Worm (Caenorhabditis elegans) whole organism, L1 larva: ENCODE data around the gene rbm-26.

ENCODE experiments used
- C16A3.4 ChIP-seq: fragments of 150-350 bp; optimal IDR thresholded peaks from 2 replicates; lab custom pipeline; 2014; ENCODE audit warnings: missing biosample characterization, missing genetic modification characterization
- aly-2 ChIP-seq: fragments of 150-350 bp; optimal IDR thresholded peaks from 2 replicates; lab custom pipeline; 2014; ENCODE audit warnings: missing biosample characterization, missing genetic modification characterization
- blmp-1 ChIP-seq: fragments of 150-350 bp; optimal IDR thresholded peaks from 2 replicates; lab custom pipeline; 2014; ENCODE audit warnings: missing biosample characterization, missing genetic modification characterization
- ceh-63 ChIP-seq: fragments of 200-800 bp; sonication (Bioruptor generic); optimal IDR thresholded peaks from 2 replicates; lab custom pipeline; 2018; ENCODE audit warnings: mild to moderate bottlenecking, missing genetic modification characterization, missing compliant biosample characterization
- ceh-8 ChIP-seq: fragments of 200-800 bp; sonication (Bioruptor generic); optimal IDR thresholded peaks from 2 replicates; lab custom pipeline; 2018; ENCODE audit warnings: mild to moderate bottlenecking, missing genetic modification characterization, moderate library complexity, missing compliant biosample characterization
- ceh-82 ChIP-seq, 3 experiments: fragments of 150-350 bp in 1 of 3; sonication (generic microtip) in 2 of 3; optimal IDR thresholded peaks; 2 replicates each; lab custom pipeline; 2014 to 2017; ENCODE audit warnings: missing biosample characterization in 3 of 3, missing genetic modification characterization in 3 of 3
- ceh-88 ChIP-seq: fragments of 200-800 bp; sonication (Bioruptor generic); IDR thresholded peaks from 2 replicates; pipeline ENCODE4 v1.3.6; 2022; ENCODE audit warnings: missing genetic modification characterization, missing compliant biosample characterization
- ceh-90 ChIP-seq: sonication (generic microtip); optimal IDR thresholded peaks from 2 replicates; lab custom pipeline; 2016; ENCODE audit warnings: missing genetic modification characterization, missing compliant biosample characterization
- dpl-1 ChIP-seq, 3 experiments: fragments of 150-350 bp in 2 of 3; sonication (generic microtip) in 1 of 3; optimal IDR thresholded peaks; 2 replicates each; lab custom pipeline; 2014 to 2017; ENCODE audit warnings: missing biosample characterization in 3 of 3, missing genetic modification characterization in 3 of 3, missing genetic modification reagents in 3 of 3
- dsc-1 ChIP-seq: sonication (generic microtip); optimal IDR thresholded peaks from 2 replicates; lab custom pipeline; 2016; ENCODE audit warnings: mild to moderate bottlenecking, missing genetic modification characterization, missing compliant biosample characterization
- efl-1 ChIP-seq, 4 experiments: fragments of 150-350 bp; optimal IDR thresholded peaks in 3 of 4; peaks in 1 of 4; 1 replicate in 1 of 4; 2 replicates in 3 of 4; lab custom pipeline; 2014; ENCODE audit warnings: missing biosample characterization in 2 of 4, missing genetic modification characterization in 2 of 4, missing genetic modification reagents in 2 of 4
- egl-13 ChIP-seq: sonication (generic microtip); optimal IDR thresholded peaks from 2 replicates; lab custom pipeline; 2016; ENCODE audit warnings: missing genotype, missing genetic modification reagents, missing genetic modification characterization, missing compliant biosample characterization
- elt-3 ChIP-seq, 6 experiments: fragments of 150-350 bp in 1 of 6; sonication (generic microtip); optimal IDR thresholded peaks; 2 replicates each; lab custom pipeline; 2017 to 2018; ENCODE audit warnings: missing biosample characterization in 6 of 6, missing genetic modification characterization in 6 of 6, inconsistent platforms in 1 of 6
- fkh-10 ChIP-seq: sonication (generic microtip); optimal IDR thresholded peaks from 2 replicates; lab custom pipeline; 2017; ENCODE audit warnings: missing biosample characterization, missing genetic modification reagents, missing genetic modification characterization
- fkh-8 ChIP-seq: sonication (generic microtip); optimal IDR thresholded peaks from 2 replicates; lab custom pipeline; 2016; ENCODE audit warnings: mild to moderate bottlenecking, missing genetic modification characterization, missing compliant biosample characterization
- fos-1 ChIP-seq: fragments of 150-350 bp; optimal IDR thresholded peaks from 2 replicates; lab custom pipeline; 2014; ENCODE audit warnings: missing biosample characterization, missing genetic modification characterization
- grh-1 ChIP-seq: fragments of 200-800 bp; sonication (Bioruptor generic); IDR thresholded peaks from 2 replicates; pipeline ENCODE4 v1.3.6; 2022; ENCODE audit warnings: missing genetic modification reagents, missing genetic modification characterization, missing compliant biosample characterization
- hlh-17 ChIP-seq: fragments of 200-800 bp; sonication (Bioruptor generic); optimal IDR thresholded peaks from 2 replicates; lab custom pipeline; 2018; ENCODE audit warnings: missing genetic modification characterization, mild to moderate bottlenecking, missing compliant biosample characterization, moderate library complexity, borderline replicate concordance
- hpl-2 ChIP-seq: fragments of 150-350 bp; optimal IDR thresholded peaks from 2 replicates; lab custom pipeline; 2014; ENCODE audit warnings: missing biosample characterization, missing genetic modification reagents, missing genetic modification characterization
- isw-1 ChIP-seq: fragments of 200-800 bp; sonication (Bioruptor generic); IDR thresholded peaks from 2 replicates; pipeline ENCODE4 v1.3.6; 2022; ENCODE audit warnings: missing genetic modification characterization, missing compliant biosample characterization
- jun-1 ChIP-seq: fragments of 150-350 bp; optimal IDR thresholded peaks from 2 replicates; lab custom pipeline; 2014; ENCODE audit warnings: missing biosample characterization, missing genetic modification reagents, missing genetic modification characterization
- lin-14 ChIP-seq: fragments of 200-800 bp; sonication (Bioruptor generic); optimal IDR thresholded peaks from 2 replicates; lab custom pipeline; 2018; ENCODE audit warnings: mild to moderate bottlenecking, missing genetic modification characterization, moderate library complexity, missing compliant biosample characterization
- lin-15B ChIP-seq: fragments of 150-350 bp; sonication (generic microtip); optimal IDR thresholded peaks from 3 replicates; lab custom pipeline; 2014; ENCODE audit warnings: missing biosample characterization, missing genetic modification characterization
- lin-35 ChIP-seq, 2 experiments: fragments of 150-350 bp; optimal IDR thresholded peaks; 2 replicates each; lab custom pipeline; 2014; ENCODE audit warnings: missing biosample characterization in 2 of 2, missing genetic modification characterization in 2 of 2, missing genetic modification reagents in 2 of 2
- lin-39 ChIP-seq: fragments of 150-350 bp; optimal IDR thresholded peaks from 2 replicates; lab custom pipeline; 2014; ENCODE audit warnings: missing biosample characterization, missing genetic modification reagents, missing genetic modification characterization
- lir-3 ChIP-seq: sonication (generic microtip); optimal IDR thresholded peaks from 2 replicates; lab custom pipeline; 2016; ENCODE audit warnings: mild to moderate bottlenecking, missing genetic modification characterization, moderate library complexity, missing compliant biosample characterization; ENCODE audit not compliant: poor library complexity
- lsy-2 ChIP-seq, 2 experiments: fragments of 150-350 bp; optimal IDR thresholded peaks; 2 replicates each; lab custom pipeline; 2014; ENCODE audit warnings: missing biosample characterization in 2 of 2, missing genetic modification characterization in 2 of 2
- mab-9 ChIP-seq: fragments of 200-800 bp; sonication (Bioruptor generic); IDR thresholded peaks from 2 replicates; pipeline ENCODE4 v1.3.6; 2022; ENCODE audit warnings: missing genetic modification reagents, missing genetic modification characterization, missing compliant biosample characterization
- mdl-1 ChIP-seq, 2 experiments: fragments of 150-350 bp; optimal IDR thresholded peaks; 2 replicates each; lab custom pipeline; 2014 to 2017; ENCODE audit warnings: missing biosample characterization in 2 of 2, missing genetic modification characterization in 2 of 2, inconsistent platforms in 1 of 2
- mep-1 ChIP-seq: fragments of 150-350 bp; optimal IDR thresholded peaks from 2 replicates; lab custom pipeline; 2014; ENCODE audit warnings: missing biosample characterization, missing genetic modification characterization
- nhr-12 ChIP-seq: sonication (generic microtip); optimal IDR thresholded peaks from 2 replicates; lab custom pipeline; 2017; ENCODE audit warnings: missing biosample characterization, missing genetic modification characterization
- nhr-20 ChIP-seq: sonication (generic microtip); optimal IDR thresholded peaks from 2 replicates; lab custom pipeline; 2016; ENCODE audit warnings: mild to moderate bottlenecking, missing genetic modification characterization, missing compliant biosample characterization
- nhr-47 ChIP-seq: sonication (generic microtip); optimal IDR thresholded peaks from 2 replicates; lab custom pipeline; 2016; ENCODE audit warnings: mild to moderate bottlenecking, missing genetic modification characterization, moderate library complexity, missing compliant biosample characterization
- nhr-71 ChIP-seq: sonication (generic microtip); optimal IDR thresholded peaks from 2 replicates; lab custom pipeline; 2016; ENCODE audit warnings: mild to moderate bottlenecking, missing genetic modification characterization, moderate library complexity, missing compliant biosample characterization
- nhr-77 ChIP-seq: fragments of 150-350 bp; optimal IDR thresholded peaks from 2 replicates; lab custom pipeline; 2014; ENCODE audit warnings: missing biosample characterization, missing genetic modification characterization
- nhr-84 ChIP-seq: sonication (generic microtip); optimal IDR thresholded peaks from 2 replicates; lab custom pipeline; 2017; ENCODE audit warnings: missing biosample characterization, missing genetic modification characterization
- pqm-1 ChIP-seq: sonication (generic microtip); optimal IDR thresholded peaks from 3 replicates; lab custom pipeline; 2017; ENCODE audit warnings: missing biosample characterization, missing genetic modification characterization
- rnt-1 ChIP-seq: sonication (generic microtip); optimal IDR thresholded peaks from 2 replicates; lab custom pipeline; 2016; ENCODE audit warnings: mild to moderate bottlenecking, missing genetic modification characterization, moderate library complexity, missing compliant biosample characterization
- skn-1 ChIP-seq: fragments of 150-350 bp; optimal IDR thresholded peaks from 2 replicates; lab custom pipeline; 2014; ENCODE audit warnings: missing biosample characterization, missing genetic modification characterization
- snpc-4 ChIP-seq: fragments of 150-350 bp; optimal IDR thresholded peaks from 2 replicates; lab custom pipeline; 2014; ENCODE audit warnings: missing biosample characterization, missing genetic modification characterization
- snu-23 ChIP-seq: sonication (generic microtip); optimal IDR thresholded peaks from 2 replicates; lab custom pipeline; 2016; ENCODE audit warnings: missing genetic modification characterization, missing compliant biosample characterization
- swsn-7 ChIP-seq: sonication (generic microtip); optimal IDR thresholded peaks from 2 replicates; lab custom pipeline; 2016; ENCODE audit warnings: missing genetic modification characterization, missing compliant biosample characterization
- tbx-2 ChIP-seq: sonication (generic microtip); optimal IDR thresholded peaks from 2 replicates; lab custom pipeline; 2016; ENCODE audit warnings: missing genetic modification characterization, missing compliant biosample characterization
- tlp-1 ChIP-seq: fragments of 150-350 bp; optimal IDR thresholded peaks from 2 replicates; lab custom pipeline; 2014; ENCODE audit warnings: missing biosample characterization, missing genetic modification characterization
- unc-130 ChIP-seq: fragments of 150-350 bp; optimal IDR thresholded peaks from 2 replicates; lab custom pipeline; 2017; ENCODE audit warnings: missing biosample characterization, missing genetic modification characterization, inconsistent platforms
- unc-62 ChIP-seq: fragments of 150-350 bp; optimal IDR thresholded peaks from 2 replicates; lab custom pipeline; 2014; ENCODE audit warnings: missing biosample characterization, missing genetic modification reagents, missing genetic modification characterization
- unc-86 ChIP-seq: sonication (generic microtip); optimal IDR thresholded peaks from 2 replicates; lab custom pipeline; 2016; ENCODE audit warnings: missing genetic modification characterization, missing compliant biosample characterization
- vab-15 ChIP-seq: sonication (generic microtip); optimal IDR thresholded peaks from 2 replicates; lab custom pipeline; 2017; ENCODE audit warnings: missing genotype, mild to moderate bottlenecking, missing genetic modification characterization, missing compliant biosample characterization
- xbp-1 ChIP-seq: sonication (generic microtip); optimal IDR thresholded peaks from 2 replicates; lab custom pipeline; 2016; ENCODE audit warnings: missing genetic modification characterization, missing compliant biosample characterization
- zip-4 ChIP-seq: fragments of 200-800 bp; sonication (Bioruptor generic); optimal IDR thresholded peaks from 2 replicates; lab custom pipeline; 2018; ENCODE audit warnings: mild to moderate bottlenecking, missing genetic modification characterization, moderate library complexity, missing compliant biosample characterization

The rbm-26 gene

DNA sequence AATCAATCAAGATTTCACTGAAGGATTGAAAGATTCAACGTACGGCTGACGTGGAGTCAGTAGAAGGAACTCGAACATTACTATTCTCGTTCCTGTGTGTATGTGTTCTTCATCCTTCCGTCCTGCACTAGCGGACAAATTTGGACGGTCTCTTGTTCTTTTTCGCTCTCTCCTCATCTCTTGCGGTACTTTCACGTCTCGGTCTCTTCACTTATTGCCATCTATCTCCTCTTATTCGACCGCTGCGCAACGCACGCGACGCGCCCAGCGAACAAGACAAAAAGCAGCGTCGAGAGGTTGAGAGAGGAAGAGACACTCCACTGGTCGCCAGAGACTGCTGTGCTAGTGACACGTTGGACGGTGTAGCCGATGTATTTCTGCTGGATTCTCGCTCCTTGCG lies 4.1 kb downstream of the rbm-26 start:
- TF ChIP-seq fos-1 (tag; lab: Kevin White, UChicago): peak; percentile 28
- TF ChIP-seq lin-35 (GFP tag; optimal IDR thresholded peaks at IDR 0.05; lab: Kevin White, UChicago): peak; percentile 55 to 64
- TF ChIP-seq unc-62 (GFP tag; lab: Kevin White, UChicago): no peak
- TF ChIP-seq lin-15B (tag; lab: Kevin White, UChicago): peak; percentile 24
- TF ChIP-seq mdl-1 (tag; optimal IDR thresholded peaks at IDR 0.05; lab: Kevin White, UChicago): peak in 1 of 2 experiments; percentile 62
- TF ChIP-seq unc-86 (tag; lab: Kevin White, UChicago): peak; percentile 35
- peak; percentile 57 for TF ChIP-seq C16A3.4 (tag; lab: Kevin White, UChicago)
- no peak for TF ChIP-seq tlp-1
- TF ChIP-seq pqm-1 (tag; lab: Kevin White, UChicago): no peak
- no peak for TF ChIP-seq egl-13
- TF ChIP-seq elt-3 (tag; optimal IDR thresholded peaks at IDR 0.05; lab: Kevin White, UChicago): peak in 1 of 6 experiments; percentile 44
- peak; percentile 54 for TF ChIP-seq skn-1 (tag; lab: Kevin White, UChicago)
- TF ChIP-seq snpc-4: peak; percentile 31
- peak; percentile 10 for TF ChIP-seq fkh-10 (GFP tag; lab: Kevin White, UChicago)
- peak; percentile 90 for TF ChIP-seq lin-14 (GFP tag; lab: Kevin White, UChicago)
- no peak for TF ChIP-seq unc-130 (tag; lab: Kevin White, UChicago)
- TF ChIP-seq dpl-1 (GFP tag; optimal IDR thresholded peaks at IDR 0.05; lab: Kevin White, UChicago): peak in 2 of 3 experiments; percentile 49 to 62
- peak; percentile 75 for TF ChIP-seq rnt-1 (tag; lab: Kevin White, UChicago)
- peak; percentile 50 to 84 for TF ChIP-seq lsy-2 (tag; optimal IDR thresholded peaks at IDR 0.05; lab: Kevin White, UChicago)
- peak; percentile 43 for TF ChIP-seq nhr-77
- TF ChIP-seq zip-4: no peak
- TF ChIP-seq nhr-84 (tag; lab: Kevin White, UChicago): no peak
- peak; percentile 7 to 87 (median 68) for TF ChIP-seq ceh-82 (tag; optimal IDR thresholded peaks at IDR 0.05; lab: Kevin White, UChicago)
- TF ChIP-seq isw-1 (GFP tag; lab: Robert Waterston, UW): peak; percentile 39; the same call in 1 of the 2 replicates
- TF ChIP-seq snu-23: peak; percentile 67
- peak; percentile 58 for TF ChIP-seq nhr-71 (tag; lab: Kevin White, UChicago)
- peak; percentile 36 for TF ChIP-seq xbp-1 (tag; lab: Kevin White, UChicago)
- TF ChIP-seq blmp-1 (tag; lab: Kevin White, UChicago): peak; percentile 52
- TF ChIP-seq tbx-2 (tag; lab: Kevin White, UChicago): peak; percentile 46
- TF ChIP-seq mep-1: peak; percentile 74
- no peak for TF ChIP-seq hlh-17 (GFP tag; lab: Kevin White, UChicago)
- peak; percentile 40 for TF ChIP-seq nhr-47
- TF ChIP-seq efl-1 (optimal IDR thresholded peaks at IDR 0.05; lab: Kevin White, UChicago): peak; percentile 68 to 83
- peak; percentile 30 to 96 for TF ChIP-seq efl-1 (GFP tag; optimal IDR thresholded peaks at IDR 0.05 in 1 of 2; lab: Kevin White, UChicago)
- TF ChIP-seq nhr-20 (tag; lab: Kevin White, UChicago): peak; percentile 5
- TF ChIP-seq dsc-1 (tag; lab: Kevin White, UChicago): peak; percentile 30
- peak; percentile 56 for TF ChIP-seq swsn-7 (tag; lab: Kevin White, UChicago)
- TF ChIP-seq fkh-8 (tag; lab: Kevin White, UChicago): peak; percentile 49
- peak; percentile 18 for TF ChIP-seq jun-1 (tag; lab: Kevin White, UChicago)
- TF ChIP-seq lin-39 (tag; lab: Kevin White, UChicago): no peak

DNA sequence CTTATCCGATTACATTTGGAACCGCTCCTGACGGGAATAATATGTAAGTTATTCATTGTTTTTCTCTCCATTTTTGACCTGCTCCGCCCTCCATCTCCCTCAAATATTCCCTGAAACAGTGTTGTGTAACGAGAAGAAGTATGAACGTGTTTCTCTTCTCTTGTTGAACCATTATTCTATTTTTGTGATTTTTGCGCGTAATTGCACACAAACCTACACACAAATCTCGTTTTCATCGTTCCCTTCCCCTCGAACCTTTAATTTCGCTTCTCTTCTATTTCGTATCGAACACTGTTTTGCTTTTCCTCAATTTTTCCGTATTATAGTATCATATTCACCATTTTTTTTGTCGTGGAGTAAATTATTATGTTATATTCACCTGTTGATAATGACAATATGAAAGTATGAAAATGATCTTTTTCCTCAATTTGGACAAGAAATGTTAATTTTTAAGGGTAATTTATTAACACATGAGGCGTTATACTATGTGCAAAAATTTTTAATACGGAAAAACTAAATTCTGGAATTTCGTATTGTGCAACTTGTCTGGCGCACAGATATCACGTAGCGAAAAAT lies 5.9 kb downstream of the rbm-26 start:
- TF ChIP-seq unc-86 (tag; lab: Kevin White, UChicago): no peak
- no peak for TF ChIP-seq nhr-12
- TF ChIP-seq tlp-1: no peak
- TF ChIP-seq ceh-90 (tag; lab: Kevin White, UChicago): no peak
- TF ChIP-seq grh-1 (GFP tag; lab: Robert Waterston, UW): no peak
- no peak for TF ChIP-seq aly-2 (tag; lab: Kevin White, UChicago)
- no peak for TF ChIP-seq lir-3 (tag; lab: Kevin White, UChicago)
- TF ChIP-seq ceh-8 (GFP tag; lab: Kevin White, UChicago): no peak
- no peak for TF ChIP-seq hpl-2
- TF ChIP-seq vab-15 (tag; lab: Kevin White, UChicago): no peak
- TF ChIP-seq snpc-4: no peak
- no peak for TF ChIP-seq ceh-63 (GFP tag; lab: Kevin White, UChicago)
- no peak for TF ChIP-seq snu-23
- no peak for TF ChIP-seq ceh-88 (GFP tag; lab: Robert Waterston, UW)
- no peak for TF ChIP-seq mab-9
